Fruit fly (Drosophila melanogaster) whole organism, prepupa: Measurements from ENCODE around the gene CG13012.
A peak's percentile ranks its signal among the peaks of the same experiment; 100 is the strongest.

ENCODE experiments used
- CG10669 ChIP-seq: fragments of 200-800 bp; sonication (Bioruptor generic); optimal IDR thresholded peaks from 3 replicates; lab custom pipeline; 2018; ENCODE audit warnings: missing biosample characterization, mild to moderate bottlenecking, missing genetic modification characterization, moderate library complexity
- CG11294 ChIP-seq: fragments of 200-800 bp; sonication (Bioruptor generic); IDR thresholded peaks from 2 replicates; pipeline ENCODE4 v1.3.6; 2022; ENCODE audit warnings: missing biosample characterization, missing genetic modification characterization
- CG11762 ChIP-seq: fragments of 200-800 bp; sonication (Bioruptor generic); optimal IDR thresholded peaks from 3 replicates; lab custom pipeline; 2016; ENCODE audit warnings: missing biosample characterization, missing genetic modification characterization; ENCODE audit not compliant: insufficient read depth
- CG11902 ChIP-seq: fragments of 200-800 bp; sonication (Bioruptor generic); optimal IDR thresholded peaks from 3 replicates; lab custom pipeline; 2016; ENCODE audit warnings: missing biosample characterization, missing genetic modification characterization
- CG15336 ChIP-seq: fragments of 200-800 bp; sonication (Bioruptor generic); IDR thresholded peaks from 2 replicates; pipeline ENCODE4 v1.3.6; 2022; ENCODE audit warnings: missing biosample characterization, missing genetic modification characterization
- CG16779 ChIP-seq: fragments of 200-800 bp; sonication (Bioruptor generic); optimal IDR thresholded peaks from 3 replicates; lab custom pipeline; 2017; ENCODE audit warnings: missing biosample characterization, mild to moderate bottlenecking, missing genetic modification characterization
- CG32006 ChIP-seq: fragments of 200-800 bp; sonication (Bioruptor generic); optimal IDR thresholded peaks from 3 replicates; lab custom pipeline; 2017; ENCODE audit warnings: missing biosample characterization, mild to moderate bottlenecking, missing genetic modification characterization
- CG4318 ChIP-seq: fragments of 200-800 bp; sonication (Bioruptor generic); optimal IDR thresholded peaks from 3 replicates; lab custom pipeline; 2017; ENCODE audit warnings: missing biosample characterization, mild to moderate bottlenecking, missing genetic modification characterization
- CG6276 ChIP-seq: fragments of 200-800 bp; sonication (Bioruptor generic); optimal IDR thresholded peaks from 2 replicates; lab custom pipeline; 2017; ENCODE audit warnings: missing biosample characterization, mild to moderate bottlenecking, missing genetic modification characterization
- CG6808 ChIP-seq: fragments of 200-800 bp; sonication (Bioruptor generic); optimal IDR thresholded peaks from 3 replicates; lab custom pipeline; 2017; ENCODE audit warnings: missing biosample characterization, missing genetic modification characterization, mild to moderate bottlenecking, moderate library complexity, missing genetic modification reagents
- CG8119 ChIP-seq: fragments of 200-800 bp; sonication (Bioruptor generic); IDR thresholded peaks from 3 replicates; pipeline ENCODE4 v1.3.6; 2022; ENCODE audit warnings: missing biosample characterization, missing genetic modification characterization
- CG8632 ChIP-seq: fragments of 200-800 bp; sonication (Bioruptor generic); optimal IDR thresholded peaks from 3 replicates; lab custom pipeline; 2016; ENCODE audit warnings: missing biosample characterization, missing genetic modification characterization
- Eip75B ChIP-seq: fragments of 200-800 bp; sonication (Bioruptor generic); optimal IDR thresholded peaks from 3 replicates; lab custom pipeline; 2016; ENCODE audit warnings: missing biosample characterization, missing genetic modification characterization
- Eip78C ChIP-seq: fragments of 200-800 bp; sonication (Bioruptor generic); peaks from one replicate; lab custom pipeline; 2016; ENCODE audit warnings: missing biosample characterization, missing genetic modification characterization
- Eip93F ChIP-seq: fragments of 200-800 bp; sonication (Bioruptor generic); optimal IDR thresholded peaks from 2 replicates; lab custom pipeline; 2016; ENCODE audit warnings: missing biosample characterization, mild to moderate bottlenecking, missing genetic modification characterization
- Hr4 ChIP-seq: fragments of 200-800 bp; sonication (Bioruptor generic); optimal IDR thresholded peaks from 3 replicates; lab custom pipeline; 2016; ENCODE audit warnings: missing biosample characterization, missing genetic modification characterization
- Smox ChIP-seq: fragments of 200-800 bp; sonication (Bioruptor generic); optimal IDR thresholded peaks from 3 replicates; lab custom pipeline; 2016; ENCODE audit warnings: missing biosample characterization, missing genetic modification characterization
- Sox15 ChIP-seq: fragments of 200-800 bp; sonication (Bioruptor generic); optimal IDR thresholded peaks from 3 replicates; lab custom pipeline; 2016; ENCODE audit warnings: missing biosample characterization, missing genetic modification characterization
- cyc ChIP-seq: fragments of 200-800 bp; sonication (Bioruptor generic); optimal IDR thresholded peaks from 3 replicates; lab custom pipeline; 2016; ENCODE audit warnings: missing biosample characterization, missing genetic modification characterization
- dac ChIP-seq: fragments of 200-800 bp; sonication (Bioruptor generic); optimal IDR thresholded peaks from 2 replicates; lab custom pipeline; 2017; ENCODE audit warnings: missing biosample characterization, mild to moderate bottlenecking, missing genetic modification characterization
- esn ChIP-seq: fragments of 200-800 bp; sonication (Bioruptor generic); optimal IDR thresholded peaks from 2 replicates; lab custom pipeline; 2016; ENCODE audit warnings: missing biosample characterization, mild to moderate bottlenecking, missing genetic modification characterization, moderate library complexity
- fkh ChIP-seq: fragments of 200-800 bp; sonication (Bioruptor generic); optimal IDR thresholded peaks from 3 replicates; lab custom pipeline; 2017; ENCODE audit warnings: missing biosample characterization, mild to moderate bottlenecking, missing genetic modification characterization, moderate library complexity
- lz ChIP-seq: fragments of 200-800 bp; sonication (Bioruptor generic); optimal IDR thresholded peaks from 3 replicates; lab custom pipeline; 2016; ENCODE audit warnings: missing biosample characterization, missing genetic modification characterization
- salr ChIP-seq, 2 experiments: fragments of 200-800 bp; sonication (Bioruptor generic); optimal IDR thresholded peaks; 3 replicates each; lab custom pipeline; 2016 to 2018; ENCODE audit warnings: missing biosample characterization in 2 of 2, missing genetic modification characterization in 2 of 2, mild to moderate bottlenecking in 1 of 2
- svp ChIP-seq: fragments of 200-800 bp; sonication (Bioruptor generic); peaks from one replicate; lab custom pipeline; 2016; ENCODE audit warnings: missing biosample characterization, missing genetic modification characterization
- vri ChIP-seq: fragments of 200-800 bp; sonication (Bioruptor generic); optimal IDR thresholded peaks from 3 replicates; lab custom pipeline; 2016; ENCODE audit warnings: missing biosample characterization, mild to moderate bottlenecking, missing genetic modification characterization

The CG13012 gene

DNA sequence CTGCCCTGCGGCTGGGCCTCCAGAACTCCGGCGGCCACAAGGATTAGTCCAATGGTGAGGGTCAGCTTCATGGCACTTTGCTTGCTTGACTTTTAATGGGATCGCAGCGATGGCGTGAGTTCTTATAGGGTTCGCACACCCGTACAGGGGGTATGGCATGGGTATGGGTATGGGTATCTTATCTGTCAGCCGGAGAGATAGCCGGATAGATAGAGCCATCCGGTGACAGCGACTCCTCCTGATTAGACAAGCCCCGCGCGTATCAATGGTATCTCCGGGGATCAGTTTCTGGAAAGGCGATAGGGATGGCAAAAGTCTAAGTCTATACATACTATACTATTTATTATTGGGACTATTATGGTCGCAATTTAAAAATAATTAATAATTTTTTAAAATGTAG lies 30.2 kb upstream of the CG13012 start, which contains the start of gene CG9672:
TSS of gene CG9672 (minus strand) at position 101 of the 400 bp plus-strand sequence.
- TF ChIP-seq CG6808 (GFP tag; lab: Kevin White, UChicago) (no peak), Sox15 (GFP tag; lab: Kevin White, UChicago) (no peak), salr (GFP tag; optimal IDR thresholded peaks at IDR 0.05; lab: Kevin White, UChicago) (no peak), CG10669 (GFP tag; lab: Kevin White, UChicago) (no peak), fkh (GFP tag; lab: Kevin White, UChicago) (no peak), CG8632 (GFP tag; lab: Kevin White, UChicago) (no peak), CG11294 (GFP tag; lab: Robert Waterston, UW) (no peak), CG8119 (GFP tag; lab: Robert Waterston, UW) (no peak), Eip75B (GFP tag; lab: Kevin White, UChicago) (no peak), Smox (GFP tag; lab: Kevin White, UChicago) (no peak), dac (GFP tag; lab: Kevin White, UChicago) (no peak), CG11762 (no peak), esn (GFP tag; lab: Kevin White, UChicago) (no peak), CG6276 (no peak), Eip93F (GFP tag; lab: Kevin White, UChicago) (no peak), lz (GFP tag; lab: Kevin White, UChicago) (no peak)

DNA sequence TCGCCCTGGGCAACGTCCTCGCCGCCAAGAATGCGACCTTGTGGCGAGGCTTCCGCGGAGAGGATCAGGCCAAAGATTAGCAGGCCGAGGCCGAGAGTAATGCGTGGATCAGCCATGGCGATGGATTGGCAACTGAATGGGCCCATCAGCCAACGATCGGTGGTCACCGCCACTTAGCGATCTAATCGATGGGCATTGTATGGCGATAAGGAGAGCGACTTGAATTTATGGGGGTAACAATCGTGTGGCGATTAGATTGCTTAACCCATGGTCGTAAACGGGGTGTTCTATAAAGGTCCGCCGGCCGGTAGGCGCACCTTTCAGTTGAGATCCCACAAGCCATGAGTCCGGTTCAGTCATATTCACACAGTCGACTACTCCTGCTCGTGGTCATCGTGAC lies 27.2 kb upstream of the CG13012 start, which contains the start of the genes CG9673 and CG4653:
TSS of gene CG9673 (minus strand) at position 138 of the 400 bp plus-strand sequence.
TSS of gene CG4653 (plus strand) at position 335 of the 400 bp plus-strand sequence.
- TF ChIP-seq vri (GFP tag; lab: Kevin White, UChicago) (peak; percentile 38), CG4318 (GFP tag; lab: Kevin White, UChicago) (no peak)

DNA sequence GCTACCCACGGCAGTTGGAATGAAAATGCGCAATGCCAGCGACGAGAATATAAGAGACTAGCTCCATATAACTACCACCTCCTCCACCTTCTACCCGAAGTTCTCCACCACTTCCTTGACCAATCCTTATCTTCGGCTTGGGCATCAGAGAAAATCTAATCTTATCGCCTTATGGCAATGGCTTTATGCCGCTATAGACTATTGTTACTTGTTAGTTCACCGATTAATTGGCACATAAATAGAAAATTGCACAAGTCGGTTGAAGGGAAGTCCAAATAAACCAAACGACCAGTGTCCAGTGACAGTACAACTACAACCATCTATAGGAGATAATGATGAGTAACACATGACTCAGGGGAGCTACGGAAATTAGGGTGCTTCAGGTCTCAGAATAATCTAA lies 25.4 kb upstream of the CG13012 start, which contains the start of gene sphe:
TSS of gene sphe (minus strand) at position 32 of the 400 bp plus-strand sequence.
- peak; percentile 84 for TF ChIP-seq vri (GFP tag; lab: Kevin White, UChicago)
- TF ChIP-seq esn (GFP tag; lab: Kevin White, UChicago) = no peak

DNA sequence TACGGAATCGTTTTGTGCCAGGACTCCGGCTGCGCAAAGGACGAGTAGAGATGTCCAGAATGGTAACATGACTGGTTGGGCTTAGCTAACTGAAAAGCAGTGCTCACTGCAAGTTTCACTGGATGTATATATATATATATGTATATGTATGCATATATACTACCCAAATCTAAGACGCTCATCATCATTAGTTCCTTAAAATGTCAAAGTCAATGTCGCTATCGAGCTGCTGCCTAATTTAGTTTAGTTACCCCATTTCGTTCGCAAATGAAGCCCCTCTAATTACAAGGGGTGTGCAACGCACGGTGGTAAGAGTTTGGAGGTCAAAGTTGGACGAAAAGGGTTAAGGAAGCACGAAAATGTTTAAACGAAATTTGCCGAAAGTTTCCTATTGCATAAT lies 23.5 kb upstream of the CG13012 start, which contains the start of gene CG9676:
TSS of gene CG9676 (minus strand) at position 101 of the 400 bp plus-strand sequence.
- no peak for TF ChIP-seq CG11902 (GFP tag; lab: Kevin White, UChicago)
- no peak for TF ChIP-seq CG11294 (GFP tag; lab: Robert Waterston, UW)
- TF ChIP-seq CG11762 = no peak
- no peak for TF ChIP-seq CG16779 (tag; lab: Kevin White, UChicago)
- TF ChIP-seq Hr4 = no peak
- no peak for TF ChIP-seq fkh (GFP tag; lab: Kevin White, UChicago)

dm6 chrX:16697882-16698571 lies 21.5 kb upstream of the CG13012 start:
- TF ChIP-seq Smox (GFP tag; lab: Kevin White, UChicago) = no peak
- TF ChIP-seq cyc (GFP tag; lab: Kevin White, UChicago) = no peak
- peak; percentile 52 for TF ChIP-seq Eip78C (GFP tag; lab: Kevin White, UChicago)
- TF ChIP-seq svp (GFP tag; lab: Kevin White, UChicago) = peak; percentile 46
- 0 out of 2 replicates have a peak, but pooled peaks have one; percentile 19 for TF ChIP-seq CG15336 (GFP tag; lab: Robert Waterston, UW)
- TF ChIP-seq CG4318 (GFP tag; lab: Kevin White, UChicago) = peak; percentile 11
- TF ChIP-seq CG11902 (GFP tag; lab: Kevin White, UChicago) = no peak
- no peak for TF ChIP-seq vri (GFP tag; lab: Kevin White, UChicago)
- TF ChIP-seq CG32006 (GFP tag; lab: Kevin White, UChicago) = peak; percentile 50
- TF ChIP-seq Hr4 = peak; percentile 36
